Worm (Caenorhabditis elegans) whole organism, midembryonic: Measurements from ENCODE around the gene srsx-14.

ENCODE experiments used
- T22C8.4 ChIP-seq: fragments of 200-800 bp; sonication (Bioruptor generic); IDR thresholded peaks from 2 replicates; pipeline ENCODE4 v1.3.6; 2022; ENCODE audit warnings: missing genetic modification characterization, missing compliant biosample characterization
- cog-1 ChIP-seq: sonication (generic microtip); optimal IDR thresholded peaks from 2 replicates; lab custom pipeline; 2016; ENCODE audit warnings: missing genetic modification characterization, missing compliant biosample characterization
- flt-1 ChIP-seq: fragments of 200-800 bp; sonication (Bioruptor generic); IDR thresholded peaks from 2 replicates; pipeline ENCODE4 v1.3.6; 2022; ENCODE audit warnings: missing genetic modification characterization, missing compliant biosample characterization
- klf-2 ChIP-seq: fragments of 200-800 bp; sonication (Bioruptor generic); conservative IDR thresholded peaks from 2 replicates; pipeline ENCODE4 v1.3.6; 2022; ENCODE audit warnings: missing genetic modification reagents, missing genetic modification characterization, missing compliant biosample characterization
- med-1 ChIP-seq: sonication (generic microtip); optimal IDR thresholded peaks from 2 replicates; lab custom pipeline; 2017; ENCODE audit warnings: missing genetic modification characterization, mild to moderate bottlenecking, missing compliant biosample characterization, antibody characterized with exemption, missing genetic modification reagents; ENCODE audit not compliant: insufficient read depth
- ref-1 ChIP-seq: fragments of 200-800 bp; sonication (Bioruptor generic); conservative IDR thresholded peaks from 2 replicates; pipeline ENCODE4 v1.3.6; 2022; ENCODE audit warnings: missing genetic modification reagents, missing genetic modification characterization, missing compliant biosample characterization
- tab-1 ChIP-seq: fragments of 200-800 bp; sonication (Bioruptor generic); IDR thresholded peaks from 2 replicates; pipeline ENCODE4 v1.3.6; 2022; ENCODE audit warnings: missing genetic modification characterization, missing compliant biosample characterization
- ztf-23 ChIP-seq: fragments of 200-800 bp; sonication (Bioruptor generic); IDR thresholded peaks from 2 replicates; pipeline ENCODE4 v1.3.6; 2022; ENCODE audit warnings: missing genetic modification reagents, missing genetic modification characterization, missing compliant biosample characterization
- ztf-29 ChIP-seq: fragments of 200-800 bp; sonication (Bioruptor generic); IDR thresholded peaks from 2 replicates; pipeline ENCODE4 v1.3.6; 2022; ENCODE audit warnings: missing genetic modification reagents, missing genetic modification characterization, missing compliant biosample characterization

Gene srsx-14

DNA sequence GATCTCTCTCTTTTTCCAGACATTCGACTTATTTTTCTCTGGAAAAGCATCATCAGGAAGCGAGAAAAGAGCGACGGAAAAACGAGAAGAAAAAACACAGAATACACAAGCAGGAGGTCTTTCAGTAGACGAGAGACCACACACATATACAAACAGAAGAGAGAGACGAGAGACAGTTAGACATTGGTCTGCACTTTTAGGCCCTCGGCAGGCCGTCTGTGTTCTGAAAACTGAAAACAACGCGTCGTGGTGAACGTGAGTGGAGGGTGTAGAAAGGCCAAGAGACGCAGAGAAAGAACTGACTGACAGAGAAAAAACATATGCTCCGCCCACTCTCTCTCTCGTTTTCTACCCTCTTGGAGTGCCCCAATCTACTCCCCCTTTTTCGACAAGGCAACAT is 44.7 kb downstream of the srsx-14 start:
- TF ChIP-seq T22C8.4 (no peak), med-1 (GFP tag; lab: Kevin White, UChicago) (no peak), cog-1 (no peak), klf-2 (GFP tag; lab: Robert Waterston, UW) (no peak)

DNA sequence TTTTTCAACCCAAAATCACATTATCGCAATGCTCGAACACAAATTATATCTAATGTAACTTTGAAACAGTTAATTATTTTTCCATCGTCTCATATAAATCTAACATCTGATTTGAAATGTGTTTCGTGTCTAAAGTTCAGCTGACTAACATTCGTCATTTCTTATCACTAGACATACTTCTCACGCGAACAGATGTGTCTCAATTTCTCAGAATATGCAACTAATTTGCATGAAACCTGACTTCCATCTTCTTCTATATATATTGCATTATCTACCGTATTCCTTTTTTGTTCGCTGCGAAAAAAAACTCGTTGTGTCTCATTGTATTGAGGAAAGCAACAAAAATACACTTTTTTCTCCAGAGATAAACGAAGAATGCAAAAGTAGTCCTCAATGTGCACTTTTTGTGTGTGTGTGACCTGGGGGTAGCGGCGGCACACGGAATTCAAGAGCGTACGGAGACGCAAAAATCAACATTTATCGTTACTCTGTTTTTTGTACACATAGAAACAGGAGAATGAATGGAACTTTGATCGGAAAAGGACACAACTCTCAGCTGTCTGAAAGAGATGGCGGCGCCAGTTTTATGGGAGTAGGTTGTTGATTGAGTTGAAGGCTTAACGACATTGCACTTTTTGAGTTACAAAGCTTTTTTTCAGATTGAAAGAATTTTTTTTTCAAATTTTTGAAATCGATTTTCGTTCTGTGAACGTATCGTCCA is 46.2 kb downstream of the srsx-14 start:
- TF ChIP-seq flt-1 (no peak), cog-1 (no peak), ref-1 (no peak), ztf-23 (GFP tag; lab: Robert Waterston, UW) (no peak), med-1 (GFP tag; lab: Kevin White, UChicago) (no peak), ztf-29 (GFP tag; lab: Robert Waterston, UW) (no peak), tab-1 (GFP tag; lab: Robert Waterston, UW) (no peak), T22C8.4 (no peak), klf-2 (GFP tag; lab: Robert Waterston, UW) (no peak)
